Worm (Caenorhabditis elegans) whole organism, mixed stage, embryonic: Measurements from ENCODE around the gene vrk-1.

Experiments used
- bed-3 ChIP-seq: fragments of 200-800 bp; sonication (Bioruptor generic); optimal IDR thresholded peaks from 3 replicates; lab custom pipeline; 2018; ENCODE audit warnings: mild to moderate bottlenecking, missing genetic modification characterization, moderate library complexity, missing compliant biosample characterization
- ceh-39 ChIP-seq: fragments of 150-350 bp; optimal IDR thresholded peaks from 2 replicates; lab custom pipeline; 2014; ENCODE audit warnings: missing biosample characterization, missing genetic modification characterization
- ceh-43 ChIP-seq: fragments of 200-800 bp; sonication (Bioruptor generic); optimal IDR thresholded peaks from 2 replicates; lab custom pipeline; 2018; ENCODE audit warnings: mild to moderate bottlenecking, missing genetic modification characterization, moderate library complexity, missing compliant biosample characterization
- ceh-83 ChIP-seq: fragments of 200-800 bp; sonication (Bioruptor generic); optimal IDR thresholded peaks from 2 replicates; lab custom pipeline; 2018; ENCODE audit warnings: mild to moderate bottlenecking, missing genetic modification characterization, missing compliant biosample characterization
- ces-1 ChIP-seq: fragments of 150-350 bp; optimal IDR thresholded peaks from 2 replicates; lab custom pipeline; 2014; ENCODE audit warnings: missing biosample characterization, missing genetic modification reagents, missing genetic modification characterization
- cnd-1 ChIP-seq: fragments of 200-800 bp; sonication (Bioruptor generic); optimal IDR thresholded peaks from 2 replicates; lab custom pipeline; 2018; ENCODE audit warnings: mild to moderate bottlenecking, missing genetic modification characterization, missing compliant biosample characterization
- drap-1 ChIP-seq: fragments of 200-800 bp; sonication (Bioruptor generic); optimal IDR thresholded peaks from 3 replicates; lab custom pipeline; 2018; ENCODE audit warnings: mild to moderate bottlenecking, missing genetic modification characterization, missing compliant biosample characterization
- elt-3 ChIP-seq: fragments of 150-350 bp; optimal IDR thresholded peaks from 2 replicates; lab custom pipeline; 2014; ENCODE audit warnings: missing biosample characterization, missing genetic modification characterization
- flh-1 ChIP-seq: fragments of 200-800 bp; sonication (Bioruptor generic); optimal IDR thresholded peaks from 2 replicates; lab custom pipeline; 2018; ENCODE audit warnings: mild to moderate bottlenecking, missing genetic modification characterization, moderate library complexity, missing compliant biosample characterization
- hlh-1 ChIP-seq: fragments of 150-350 bp; optimal IDR thresholded peaks from 2 replicates; lab custom pipeline; 2014; ENCODE audit warnings: missing biosample characterization, missing genetic modification reagents, missing genetic modification characterization
- lin-13 ChIP-seq: fragments of 150-350 bp; optimal IDR thresholded peaks from 2 replicates; lab custom pipeline; 2014; ENCODE audit warnings: missing biosample characterization, missing genetic modification characterization
- lsy-2 ChIP-seq: fragments of 150-350 bp; optimal IDR thresholded peaks from 2 replicates; lab custom pipeline; 2014; ENCODE audit warnings: missing biosample characterization, missing genetic modification characterization
- mab-5 ChIP-seq: fragments of 150-350 bp; optimal IDR thresholded peaks from 2 replicates; lab custom pipeline; 2014; ENCODE audit warnings: missing biosample characterization, missing genetic modification characterization
- mep-1 ChIP-seq: fragments of 150-350 bp; optimal IDR thresholded peaks from 2 replicates; lab custom pipeline; 2017; ENCODE audit warnings: missing biosample characterization, missing genetic modification reagents, missing genetic modification characterization, inconsistent platforms
- nhr-12 ChIP-seq: fragments of 150-350 bp; optimal IDR thresholded peaks from 2 replicates; lab custom pipeline; 2014; ENCODE audit warnings: missing biosample characterization, missing genetic modification characterization
- nhr-237 ChIP-seq: fragments of 150-350 bp; optimal IDR thresholded peaks from 2 replicates; lab custom pipeline; 2014; ENCODE audit warnings: missing biosample characterization, missing genetic modification characterization
- nhr-28 ChIP-seq: fragments of 150-350 bp; optimal IDR thresholded peaks from 2 replicates; lab custom pipeline; 2014; ENCODE audit warnings: missing biosample characterization, missing genetic modification characterization
- nhr-76 ChIP-seq: sonication (generic microtip); optimal IDR thresholded peaks from 2 replicates; lab custom pipeline; 2017; ENCODE audit warnings: missing biosample characterization, missing genetic modification characterization
- pha-4 ChIP-seq: fragments of 150-350 bp; optimal IDR thresholded peaks from 2 replicates; lab custom pipeline; 2018; ENCODE audit warnings: missing biosample characterization, missing genetic modification reagents, missing genetic modification characterization
- snpc-4 ChIP-seq: fragments of 150-350 bp; optimal IDR thresholded peaks from 2 replicates; lab custom pipeline; 2014; ENCODE audit warnings: missing biosample characterization, missing genetic modification characterization
- sptf-1 ChIP-seq: sonication (generic microtip); optimal IDR thresholded peaks from 2 replicates; lab custom pipeline; 2017; ENCODE audit warnings: mild to moderate bottlenecking, missing genetic modification characterization, moderate library complexity, missing compliant biosample characterization
- tbx-8 ChIP-seq: fragments of 200-800 bp; sonication (Bioruptor generic); optimal IDR thresholded peaks from 2 replicates; lab custom pipeline; 2018; ENCODE audit warnings: mild to moderate bottlenecking, missing genetic modification characterization, moderate library complexity, missing compliant biosample characterization
- unc-120 ChIP-seq: sonication (generic microtip); optimal IDR thresholded peaks from 2 replicates; lab custom pipeline; 2017; ENCODE audit warnings: missing genetic modification characterization, missing compliant biosample characterization; ENCODE audit not compliant: poor library complexity, severe bottlenecking
- unc-39 ChIP-seq: fragments of 150-350 bp; optimal IDR thresholded peaks from 2 replicates; lab custom pipeline; 2014; ENCODE audit warnings: missing biosample characterization, missing genetic modification characterization
- unc-62 ChIP-seq: fragments of 150-350 bp; optimal IDR thresholded peaks from 2 replicates; lab custom pipeline; 2014; ENCODE audit warnings: missing biosample characterization, missing genetic modification reagents, missing genetic modification characterization
- zip-8 ChIP-seq: fragments of 150-350 bp; optimal IDR thresholded peaks from 2 replicates; lab custom pipeline; 2014; ENCODE audit warnings: missing biosample characterization, missing genetic modification characterization
- ztf-11 ChIP-seq: fragments of 150-350 bp; optimal IDR thresholded peaks from 2 replicates; lab custom pipeline; 2014; ENCODE audit warnings: missing biosample characterization, missing genetic modification characterization

Gene vrk-1

DNA sequence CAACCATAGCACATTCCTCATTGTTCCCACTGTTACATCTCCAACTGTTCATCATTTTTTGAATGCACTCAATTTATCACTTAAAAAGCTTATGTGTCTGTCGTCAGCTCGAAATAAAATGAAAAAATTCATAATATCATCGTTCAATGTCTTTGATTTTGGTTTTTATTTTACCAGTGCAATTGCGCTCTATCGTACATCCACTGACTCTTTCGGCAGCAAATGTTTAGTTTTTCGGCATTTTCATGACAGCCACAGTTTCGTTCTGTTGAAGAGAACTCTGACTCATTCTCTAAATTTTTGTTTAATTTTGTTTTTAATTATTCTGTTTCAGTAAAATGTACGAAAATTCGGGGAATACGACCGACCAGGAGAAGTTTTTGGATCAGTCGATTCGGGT lies 14.3 kb upstream of the vrk-1 start, which contains the start of gene vps-35:
vps-35 (plus strand) TSS at position 335 of the 400 bp plus-strand sequence.
- TF ChIP-seq snpc-4 (tag; lab: Kevin White, UChicago) (no peak), unc-120 (tag; lab: Kevin White, UChicago) (peak; percentile 35), unc-62 (GFP tag; lab: Kevin White, UChicago) (peak; percentile 3), mep-1 (tag; lab: Kevin White, UChicago) (peak; percentile 43), cnd-1 (no peak), ceh-43 (no peak), hlh-1 (tag; lab: Kevin White, UChicago) (peak; percentile 23)

DNA sequence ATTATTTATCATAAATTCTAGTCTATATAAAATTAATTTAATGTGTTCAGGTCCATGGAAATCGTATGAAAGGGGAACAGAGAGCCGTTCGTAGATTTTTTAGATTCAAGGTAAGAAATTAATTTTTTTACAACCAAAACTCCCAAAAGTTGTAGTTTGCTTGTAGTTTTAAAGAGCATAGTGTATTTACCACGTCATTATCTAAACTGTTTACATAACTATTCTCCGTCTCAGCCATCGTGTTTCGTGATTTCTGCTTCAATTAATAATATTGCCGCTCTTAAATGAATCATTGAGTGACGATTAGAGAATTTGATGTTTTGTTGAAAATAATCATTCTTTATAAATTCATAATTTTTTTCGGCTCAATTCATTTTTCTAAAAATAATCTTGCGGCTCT lies 10.5 kb upstream of the vrk-1 start, which contains the start of gene cgt-3:
cgt-3 (plus strand) TSS at position 51 of the 400 bp plus-strand sequence.
- no peak for TF ChIP-seq nhr-28 (tag; lab: Kevin White, UChicago)
- no peak for TF ChIP-seq unc-120 (tag; lab: Kevin White, UChicago)
- no peak for TF ChIP-seq lsy-2
- TF ChIP-seq ces-1, result no peak
- TF ChIP-seq drap-1 (GFP tag; lab: Kevin White, UChicago), result no peak
- no peak for TF ChIP-seq cnd-1
- TF ChIP-seq ceh-39 (tag; lab: Kevin White, UChicago), result no peak
- TF ChIP-seq, all 35 proteins: peak for 0

DNA sequence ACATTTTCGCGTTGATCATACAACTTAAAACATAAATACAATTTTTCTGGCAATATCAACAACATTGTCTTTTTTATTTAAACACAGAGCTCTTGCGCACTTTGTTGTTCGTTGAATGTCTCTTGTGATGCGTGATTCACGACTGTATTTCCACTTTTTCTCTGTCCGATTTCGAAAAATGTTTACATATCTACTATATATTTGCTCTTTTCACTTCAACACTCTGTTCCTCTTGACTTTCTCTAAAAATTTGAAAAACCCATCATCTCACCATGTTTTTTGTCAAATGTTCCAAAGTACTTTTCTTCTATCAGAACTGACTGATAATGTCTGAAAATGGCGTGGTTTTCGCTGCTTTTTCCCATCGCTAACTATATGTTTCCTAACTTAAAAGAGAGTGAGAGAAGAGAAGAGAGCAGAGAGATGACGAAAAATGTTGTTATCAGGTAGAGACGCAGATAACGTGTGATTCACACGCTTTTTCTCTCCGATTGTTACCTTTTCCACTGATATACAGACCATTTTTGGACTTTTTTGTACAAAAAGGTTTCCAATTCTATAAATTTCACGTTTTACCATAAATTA lies 9.7 kb upstream of the vrk-1 start:
- TF ChIP-seq unc-120 (tag; lab: Kevin White, UChicago), result peak; percentile 15
- no peak for TF ChIP-seq ztf-11
- no peak for TF ChIP-seq nhr-76 (tag; lab: Kevin White, UChicago)

DNA sequence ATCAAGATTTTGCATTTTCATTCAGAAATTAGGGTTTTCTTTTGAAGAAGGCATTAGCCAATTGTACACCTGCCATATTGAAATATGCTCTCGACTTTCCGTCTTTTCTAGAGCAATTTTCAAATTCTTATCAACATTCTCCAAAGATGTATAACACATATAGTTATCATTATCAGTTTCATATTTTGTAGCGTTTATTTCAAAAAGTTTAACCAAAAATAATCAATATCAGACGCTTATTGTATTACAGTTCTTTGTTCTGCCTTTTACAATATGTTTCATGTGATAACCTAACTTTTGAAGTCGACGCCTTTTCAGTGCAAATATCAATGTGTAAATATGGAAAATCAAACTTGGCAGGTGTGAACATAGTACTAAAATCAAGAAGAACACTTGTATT lies 7.9 kb upstream of the vrk-1 start:
- TF ChIP-seq drap-1 (GFP tag; lab: Kevin White, UChicago), result no peak
- TF ChIP-seq nhr-28 (tag; lab: Kevin White, UChicago), result no peak
- no peak for TF ChIP-seq tbx-8 (GFP tag; lab: Kevin White, UChicago)
- TF ChIP-seq ceh-83 (GFP tag; lab: Kevin White, UChicago), result no peak
- no peak for TF ChIP-seq nhr-76 (tag; lab: Kevin White, UChicago)
- TF ChIP-seq mab-5 (tag; lab: Kevin White, UChicago), result no peak
- TF ChIP-seq ztf-11, result no peak
- no peak for TF ChIP-seq lin-13 (tag; lab: Kevin White, UChicago)
- TF ChIP-seq snpc-4 (tag; lab: Kevin White, UChicago), result no peak
- no peak for TF ChIP-seq unc-39

DNA sequence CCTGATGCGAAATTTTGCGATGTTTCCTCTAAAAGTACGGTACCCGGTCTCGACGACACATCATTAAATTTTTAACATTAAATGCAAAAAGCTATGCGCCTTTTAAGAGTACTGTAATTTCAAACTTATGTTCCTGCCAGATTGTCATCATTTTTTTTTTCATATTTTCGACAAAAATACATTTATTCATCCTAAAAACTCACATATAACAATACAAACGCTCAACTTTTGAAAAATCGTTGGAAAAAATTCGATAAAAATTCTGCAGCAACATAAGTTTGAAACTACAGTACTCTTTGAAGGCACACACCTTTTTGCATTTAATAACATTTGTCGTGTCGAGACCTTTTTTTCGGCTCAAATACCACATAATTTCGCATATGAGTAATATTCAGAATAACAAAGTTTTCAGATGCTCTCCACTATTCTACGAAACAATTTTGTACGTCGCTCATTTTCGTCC lies 4.7 kb upstream of the vrk-1 start, which contains the start of gene frh-1:
frh-1 (plus strand) TSS at position 413 of the 463 bp plus-strand sequence.
- TF ChIP-seq bed-3 (GFP tag; lab: Kevin White, UChicago) (no peak), ceh-39 (tag; lab: Kevin White, UChicago) (no peak), sptf-1 (tag; lab: Kevin White, UChicago) (no peak), elt-3 (tag; lab: Kevin White, UChicago) (no peak), snpc-4 (tag; lab: Kevin White, UChicago) (no peak), nhr-76 (tag; lab: Kevin White, UChicago) (no peak), mab-5 (tag; lab: Kevin White, UChicago) (no peak), ces-1 (no peak), unc-120 (tag; lab: Kevin White, UChicago) (no peak), flh-1 (GFP tag; lab: Kevin White, UChicago) (no peak), mep-1 (tag; lab: Kevin White, UChicago) (no peak), lsy-2 (no peak), drap-1 (GFP tag; lab: Kevin White, UChicago) (no peak), unc-39 (no peak), ceh-83 (GFP tag; lab: Kevin White, UChicago) (no peak), zip-8 (tag; lab: Kevin White, UChicago) (no peak), pha-4 (tag; lab: Kevin White, UChicago) (no peak)

DNA sequence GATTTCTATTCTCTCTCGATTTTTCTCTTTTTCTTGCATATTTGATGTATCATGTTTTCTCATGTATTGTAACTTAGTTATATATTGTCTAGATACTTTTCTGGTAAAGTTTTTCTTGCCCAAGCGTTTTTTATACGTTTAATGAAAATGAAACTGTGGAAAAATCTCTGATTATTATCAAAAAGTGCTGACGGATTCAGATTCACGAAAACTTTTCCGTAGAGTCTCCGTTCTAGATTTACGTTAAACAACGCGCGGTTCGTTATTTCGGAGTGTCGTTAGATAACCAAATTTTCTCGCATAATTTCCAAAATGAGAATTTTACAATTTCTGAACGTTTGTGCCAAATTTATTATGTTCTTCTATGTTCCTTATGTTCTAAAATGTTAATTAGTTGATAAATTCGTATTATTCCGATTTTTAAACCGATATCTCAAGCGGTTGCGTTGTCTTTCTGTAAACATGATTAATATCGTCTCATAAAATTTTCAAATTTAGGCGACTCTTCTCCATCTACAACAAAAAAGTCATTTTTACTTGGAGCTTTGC lies 3.5 kb upstream of the vrk-1 start, which contains the start of gene ptp-2:
ptp-2 (plus strand) TSS at position 499 of the 549 bp plus-strand sequence.
- TF ChIP-seq ces-1 (peak; percentile 91), nhr-12 (tag; lab: Kevin White, UChicago) (no peak), nhr-237 (tag; lab: Kevin White, UChicago) (peak; percentile 13)
- TF ChIP-seq, all 35 proteins: peak for 2
